Worm (Caenorhabditis elegans) whole organism, L3 larva: ENCODE data around the gene F40C5.2.
"Not testable (repeated sequence)": the region's sequence is repeated elsewhere in the genome, so short reads cannot be mapped to it uniquely, and the experiment has no call there.

ENCODE experiments used
- ZK546.5 ChIP-seq: sonication (generic microtip); optimal IDR thresholded peaks from 2 replicates; lab custom pipeline; 2017; ENCODE audit warnings: missing biosample characterization, missing genetic modification characterization
- ceh-16 ChIP-seq: sonication (generic microtip); optimal IDR thresholded peaks from 2 replicates; lab custom pipeline; 2017; ENCODE audit warnings: missing biosample characterization, missing genetic modification characterization
- ceh-28 ChIP-seq: fragments of 150-350 bp; optimal IDR thresholded peaks from 2 replicates; lab custom pipeline; 2014; ENCODE audit warnings: missing biosample characterization, missing genetic modification reagents, missing genetic modification characterization
- ceh-82 ChIP-seq: fragments of 150-350 bp; optimal IDR thresholded peaks from 2 replicates; lab custom pipeline; 2014; ENCODE audit warnings: missing biosample characterization, missing genetic modification characterization
- elt-1 ChIP-seq: fragments of 150-350 bp; optimal IDR thresholded peaks from 2 replicates; lab custom pipeline; 2014; ENCODE audit warnings: missing biosample characterization, missing genetic modification characterization
- eor-1 ChIP-seq, 2 experiments: fragments of 150-350 bp; optimal IDR thresholded peaks; 2 replicates each; lab custom pipeline; 2014 to 2018; ENCODE audit warnings: missing biosample characterization in 2 of 2, missing genetic modification characterization in 2 of 2
- hmg-11 ChIP-seq: sonication (generic microtip); optimal IDR thresholded peaks from 2 replicates; lab custom pipeline; 2016; ENCODE audit warnings: missing genetic modification characterization, missing compliant biosample characterization
- lin-15B ChIP-seq: fragments of 150-350 bp; optimal IDR thresholded peaks from 2 replicates; lab custom pipeline; 2014; ENCODE audit warnings: missing biosample characterization, missing genetic modification characterization
- lsy-12 ChIP-seq: sonication (generic microtip); optimal IDR thresholded peaks from 2 replicates; lab custom pipeline; 2016; ENCODE audit warnings: mild to moderate bottlenecking, missing genetic modification characterization, missing compliant biosample characterization
- mdl-1 ChIP-seq: fragments of 150-350 bp; optimal IDR thresholded peaks from 2 replicates; lab custom pipeline; 2014; ENCODE audit warnings: missing biosample characterization, missing genetic modification characterization
- nhr-12 ChIP-seq: fragments of 150-350 bp; optimal IDR thresholded peaks from 2 replicates; lab custom pipeline; 2014; ENCODE audit warnings: missing biosample characterization, missing genetic modification characterization
- nhr-23 ChIP-seq: fragments of 150-350 bp; optimal IDR thresholded peaks from 2 replicates; lab custom pipeline; 2014; ENCODE audit warnings: missing biosample characterization, missing genetic modification reagents, missing genetic modification characterization
- nhr-237 ChIP-seq: fragments of 150-350 bp; optimal IDR thresholded peaks from 2 replicates; lab custom pipeline; 2014; ENCODE audit warnings: missing biosample characterization, missing genetic modification characterization
- pha-4 ChIP-seq: fragments of 150-350 bp; optimal IDR thresholded peaks from 2 replicates; lab custom pipeline; 2014; ENCODE audit warnings: missing biosample characterization, missing genetic modification reagents, missing genetic modification characterization
- pqm-1 ChIP-seq: fragments of 150-350 bp; optimal IDR thresholded peaks from 2 replicates; lab custom pipeline; 2017; ENCODE audit warnings: missing biosample characterization, missing genetic modification characterization, inconsistent platforms
- skn-1 ChIP-seq: fragments of 150-350 bp; optimal IDR thresholded peaks from 2 replicates; lab custom pipeline; 2014; ENCODE audit warnings: missing biosample characterization, missing genetic modification characterization
- unc-39 ChIP-seq: sonication (generic microtip); optimal IDR thresholded peaks from 4 replicates; lab custom pipeline; 2017; ENCODE audit warnings: missing biosample characterization, missing genetic modification characterization
- unc-62 ChIP-seq: fragments of 150-350 bp; sonication (generic microtip); optimal IDR thresholded peaks from 4 replicates; lab custom pipeline; 2014; ENCODE audit warnings: missing biosample characterization, missing genetic modification reagents, missing genetic modification characterization
- zag-1 ChIP-seq: fragments of 150-350 bp; optimal IDR thresholded peaks from 2 replicates; lab custom pipeline; 2014; ENCODE audit warnings: missing biosample characterization, missing genetic modification characterization
- ztf-11 ChIP-seq: fragments of 150-350 bp; optimal IDR thresholded peaks from 2 replicates; lab custom pipeline; 2014; ENCODE audit warnings: missing biosample characterization, missing genetic modification characterization

The F40C5.2 gene

DNA sequence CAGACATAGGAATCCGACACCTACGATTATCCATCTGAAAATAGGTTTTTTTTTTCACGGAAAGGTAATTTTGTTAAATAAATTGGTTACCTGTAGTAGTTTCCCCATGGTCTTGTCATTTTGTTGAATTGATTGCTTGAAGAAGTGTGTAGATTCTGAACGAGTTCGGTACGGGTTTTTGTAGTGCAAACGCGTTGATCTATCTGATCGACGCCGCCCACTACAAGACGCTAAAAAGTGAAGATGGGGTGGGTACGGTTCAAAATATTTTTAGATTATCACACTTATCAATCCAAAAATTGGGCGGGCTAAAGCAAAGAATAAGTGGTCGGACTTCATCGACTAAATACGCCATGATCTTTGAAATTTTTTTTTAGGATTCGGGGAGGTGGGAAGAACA lies 43.6 kb downstream of the F40C5.2 start, which contains the start of gene T22F3.11:
Gene T22F3.11 (minus strand): TSS at position 157 of the 400 bp plus-strand sequence.
- TF ChIP-seq elt-1 (no peak), lsy-12 (tag; lab: Kevin White, UChicago) (no peak), zag-1 (tag; lab: Kevin White, UChicago) (no peak), nhr-12 (tag; lab: Kevin White, UChicago) (no peak), skn-1 (tag; lab: Kevin White, UChicago) (no peak), pha-4 (no peak), unc-62 (no peak), nhr-237 (no peak), unc-39 (tag; lab: Kevin White, UChicago) (no peak), ceh-28 (tag; lab: Kevin White, UChicago) (no peak), eor-1 (tag; optimal IDR thresholded peaks at IDR 0.05; lab: Kevin White, UChicago) (no peak), pqm-1 (tag; lab: Kevin White, UChicago) (no peak), ceh-82 (no peak), lin-15B (tag; lab: Kevin White, UChicago) (no peak), ztf-11 (tag; lab: Kevin White, UChicago) (no peak), ceh-16 (tag; lab: Kevin White, UChicago) (no peak), hmg-11 (tag; lab: Kevin White, UChicago) (no peak), mdl-1 (tag; lab: Kevin White, UChicago) (no peak), nhr-23 (no peak)

DNA sequence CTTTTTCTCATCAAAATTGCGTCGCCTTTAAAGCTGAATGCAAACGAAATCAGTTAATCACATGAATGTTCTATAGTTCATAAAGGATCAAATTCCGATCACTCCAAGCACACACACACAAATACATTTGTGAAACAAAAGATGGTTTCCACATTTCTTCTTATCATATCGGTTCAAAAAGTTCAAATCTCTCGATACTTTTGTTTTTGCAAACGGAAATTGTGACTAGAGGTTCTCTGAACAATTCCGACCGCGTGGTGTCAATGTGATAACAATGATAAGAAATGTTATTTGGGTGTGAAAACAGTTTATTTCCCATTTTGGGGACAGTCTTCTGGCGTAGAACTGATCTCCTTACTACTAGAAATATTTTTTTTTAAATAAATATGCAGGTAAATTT lies 46.0 kb downstream of the F40C5.2 start:
- no peak for TF ChIP-seq pha-4
- no peak for TF ChIP-seq ZK546.5 (tag; lab: Kevin White, UChicago)
- TF ChIP-seq, all 47 proteins: peak for 0

DNA sequence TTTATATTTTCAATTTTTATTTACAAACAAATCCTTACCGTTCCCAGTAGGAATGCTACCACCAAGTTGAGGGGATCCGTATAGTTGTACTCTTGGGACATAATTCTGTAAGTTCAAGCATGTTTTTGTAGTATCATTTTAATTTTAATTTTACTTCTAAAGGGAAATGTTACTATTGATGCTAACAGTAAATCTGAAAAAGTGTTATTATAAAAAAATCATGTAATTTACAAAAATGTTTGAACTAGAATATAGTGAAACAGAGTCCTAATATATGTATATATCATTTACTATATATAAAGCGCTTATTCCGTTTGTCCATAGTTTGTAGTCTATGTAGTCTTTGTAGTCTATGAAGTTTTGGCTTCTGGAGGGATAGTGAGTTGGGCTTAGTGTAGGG lies 49.8 kb downstream of the F40C5.2 start, which contains the start of gene srx-93:
Gene srx-93 (minus strand): TSS at position 101 of the 400 bp plus-strand sequence.
- not testable (repeated sequence) for TF ChIP-seq lsy-12 (tag; lab: Kevin White, UChicago); nhr-23; ceh-82
- TF ChIP-seq, all 47 proteins: peak for 0; not testable (repeated sequence) for 47
